Worm (Caenorhabditis elegans): ENCODE measurements around the gene nlp-81.

Gene nlp-81

ce11 chrIV:3211929-3212328, 36.0 kb upstream of the nlp-81 start:
- TF ChIP-seq R02D3.7 (tag; optimal IDR thresholded peaks at IDR 0.05) (no peak), nhr-10 (tag; optimal IDR thresholded peaks at IDR 0.05) (no peak), nhr-6 (tag; optimal IDR thresholded peaks at IDR 0.05) (no peak), unc-55 (GFP tag; optimal IDR thresholded peaks at IDR 0.05) (no peak), nhr-129 (tag; optimal IDR thresholded peaks at IDR 0.05) (no peak)

- TF ChIP-seq lin-13 (GFP tag; optimal IDR thresholded peaks at IDR 0.05), result no peak
- TF ChIP-seq mdl-1 (tag; optimal IDR thresholded peaks at IDR 0.05), result no peak
- TF ChIP-seq aly-2 (tag; optimal IDR thresholded peaks at IDR 0.05), result no peak
- no peak for TF ChIP-seq nhr-25 (tag; optimal IDR thresholded peaks at IDR 0.05)
- TF ChIP-seq nhr-10 (tag; optimal IDR thresholded peaks at IDR 0.05), result no peak
- no peak for TF ChIP-seq Y55F3AM.14 (GFP tag; optimal IDR thresholded peaks at IDR 0.05)
- TF ChIP-seq mbf-1 (tag; optimal IDR thresholded peaks at IDR 0.05), result no peak
- no peak for TF ChIP-seq R02D3.7 (tag; optimal IDR thresholded peaks at IDR 0.05)
- TF ChIP-seq nhr-21 (tag; optimal IDR thresholded peaks at IDR 0.05), result no peak
- TF ChIP-seq F13H6.1 (tag; optimal IDR thresholded peaks at IDR 0.05), result no peak
- no peak for TF ChIP-seq unc-55 (GFP tag; optimal IDR thresholded peaks at IDR 0.05)
- no peak for TF ChIP-seq dmd-4 (tag; optimal IDR thresholded peaks at IDR 0.05)
- no peak for TF ChIP-seq ceh-82 (tag; optimal IDR thresholded peaks at IDR 0.05)
These were observed 26.2 kb upstream of the nlp-81 start, which contains the start of the genes Y67D8B.3 and Y67D8B.5 for ce11 chrIV:3202111-3202510. Y67D8B.3 (minus strand) TSS chrIV:3202211. Y67D8B.5 (plus strand) TSS chrIV:3202343.

ce11 chrIV:3199041-3199440, 23.1 kb upstream of the nlp-81 start:
- TF ChIP-seq unc-55 (GFP tag; optimal IDR thresholded peaks at IDR 0.05) (no peak), lin-39 (tag; optimal IDR thresholded peaks at IDR 0.05) (no peak), dmd-4 (tag; optimal IDR thresholded peaks at IDR 0.05) (no peak), nhr-23 (tag; optimal IDR thresholded peaks at IDR 0.05) (no peak), lin-11 (tag; optimal IDR thresholded peaks at IDR 0.05) (no peak), alr-1 (tag; optimal IDR thresholded peaks at IDR 0.05) (no peak), nhr-11 (tag; optimal IDR thresholded peaks at IDR 0.05) (no peak), elt-1 (tag; optimal IDR thresholded peaks at IDR 0.05) (no peak), nhr-25 (tag; optimal IDR thresholded peaks at IDR 0.05) (no peak), aly-2 (tag; optimal IDR thresholded peaks at IDR 0.05) (no peak), ZK546.5 (tag; optimal IDR thresholded peaks at IDR 0.05) (no peak), sma-3 (GFP tag; optimal IDR thresholded peaks at IDR 0.05) (no peak), sma-9 (GFP tag; optimal IDR thresholded peaks at IDR 0.05) (no peak), sma-9 (tag; optimal IDR thresholded peaks at IDR 0.05) (no peak), nhr-129 (tag; optimal IDR thresholded peaks at IDR 0.05) (no peak), nhr-10 (tag; optimal IDR thresholded peaks at IDR 0.05) (no peak), crh-2 (tag; optimal IDR thresholded peaks at IDR 0.05) (no peak), blmp-1 (tag; optimal IDR thresholded peaks at IDR 0.05; ENCODE audit: insufficient read depth) (no peak)

- TF ChIP-seq sma-9 (GFP tag; optimal IDR thresholded peaks at IDR 0.05) (no peak), sma-9 (tag; optimal IDR thresholded peaks at IDR 0.05) (no peak), unc-39 (tag; optimal IDR thresholded peaks at IDR 0.05) (no peak), unc-62 (GFP tag; optimal IDR thresholded peaks at IDR 0.05) (no peak), nhr-11 (tag; optimal IDR thresholded peaks at IDR 0.05) (no peak), ceh-82 (tag; optimal IDR thresholded peaks at IDR 0.05) (no peak), mab-5 (tag; optimal IDR thresholded peaks at IDR 0.05) (no peak), nhr-23 (tag; optimal IDR thresholded peaks at IDR 0.05) (no peak), nhr-10 (tag; optimal IDR thresholded peaks at IDR 0.05) (no peak), alr-1 (tag; optimal IDR thresholded peaks at IDR 0.05) (no peak), sem-4 (tag; optimal IDR thresholded peaks at IDR 0.05) (no peak), crh-2 (tag; optimal IDR thresholded peaks at IDR 0.05) (no peak), Y55F3AM.14 (GFP tag; optimal IDR thresholded peaks at IDR 0.05) (no peak)
These were observed 20.4 kb upstream of the nlp-81 start for ce11 chrIV:3196367-3196766.

- TF ChIP-seq nhr-129 (tag; optimal IDR thresholded peaks at IDR 0.05), result no peak
- TF ChIP-seq mdl-1 (tag; optimal IDR thresholded peaks at IDR 0.05), result no peak
- no peak for TF ChIP-seq nhr-10 (tag; optimal IDR thresholded peaks at IDR 0.05)
- TF ChIP-seq ztf-1 (GFP tag; conservative IDR thresholded peaks at IDR 0.05), result no peak
- no peak for TF ChIP-seq alr-1 (tag; optimal IDR thresholded peaks at IDR 0.05)
- no peak for TF ChIP-seq sma-3 (GFP tag; optimal IDR thresholded peaks at IDR 0.05)
- TF ChIP-seq lin-39 (tag; optimal IDR thresholded peaks at IDR 0.05), result no peak
These were observed 15.5 kb upstream of the nlp-81 start, which contains the start of gene Y67D8B.2 for ce11 chrIV:3191466-3191865. Y67D8B.2 (minus strand) TSS chrIV:3191566.

All from whole organism, L2 larva.